Worm (Caenorhabditis elegans): ENCODE results near the gene srh-68.

ce11 chrII:12555579-12555978 lies 48.4 kb downstream of the srh-68 start, which contains the start of gene F49C5.11:
- no peak for TF ChIP-seq unc-3 (GFP tag; conservative IDR thresholded peaks at IDR 0.05)
- TF ChIP-seq unc-3 (tag; optimal IDR thresholded peaks at IDR 0.05), result no peak
- no peak for TF ChIP-seq tbx-2 (tag; optimal IDR thresholded peaks at IDR 0.05)
- TF ChIP-seq syd-9 (tag; optimal IDR thresholded peaks at IDR 0.05), result no peak
- no peak for TF ChIP-seq unc-42 (tag; optimal IDR thresholded peaks at IDR 0.05)
- TF ChIP-seq dmd-4 (tag; optimal IDR thresholded peaks at IDR 0.05; ENCODE audit: borderline replicate concordance), result no peak
- TF ChIP-seq pqm-1 (tag; optimal IDR thresholded peaks at IDR 0.05), result no peak
- TF ChIP-seq gmeb-2 (tag; optimal IDR thresholded peaks at IDR 0.05), result no peak
- TF ChIP-seq pros-1 (tag; optimal IDR thresholded peaks at IDR 0.05), result no peak
- TF ChIP-seq ceh-34 (tag; optimal IDR thresholded peaks at IDR 0.05), result no peak
- TF ChIP-seq K02D7.2 (tag; optimal IDR thresholded peaks at IDR 0.05), result no peak
- TF ChIP-seq ets-4 (tag; optimal IDR thresholded peaks at IDR 0.05), result no peak
- TF ChIP-seq dve-1 (tag; optimal IDR thresholded peaks at IDR 0.05), result no peak
- no peak for TF ChIP-seq pax-1 (tag; optimal IDR thresholded peaks at IDR 0.05)

Measured in whole organism, late embryonic.